Worm (Caenorhabditis elegans): ENCODE results near the gene F53H1.4.

DNA sequence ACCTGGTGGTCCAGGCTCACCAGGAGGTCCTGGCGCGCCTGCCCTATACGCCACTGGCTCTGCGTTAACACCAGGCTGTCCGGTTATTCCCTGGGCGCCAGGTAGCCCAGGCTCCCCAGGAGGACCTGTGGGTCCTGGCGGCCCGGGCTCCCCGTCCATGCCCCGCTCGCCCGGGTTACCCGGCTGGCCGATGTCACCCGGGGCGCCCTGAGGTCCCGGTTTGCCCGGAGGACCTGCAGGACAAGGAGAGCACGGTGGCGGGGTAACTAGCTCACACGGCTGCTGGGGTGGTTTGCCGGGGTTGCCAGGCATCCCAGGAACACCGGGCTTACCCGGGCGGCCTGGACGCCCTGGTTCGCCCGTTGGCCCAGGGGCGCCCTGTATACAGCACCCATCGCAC, 48.1 kb downstream of the F53H1.4 start:
- TF ChIP-seq W03F9.2 (tag; optimal IDR thresholded peaks at IDR 0.05), result no peak
- TF ChIP-seq him-1 (tag; optimal IDR thresholded peaks at IDR 0.05), result no peak
- no peak for TF ChIP-seq dao-5 (tag; optimal IDR thresholded peaks at IDR 0.05)
